Worm (Caenorhabditis elegans) whole organism, L4/young adult: ENCODE results near the gene gop-1.

ENCODE experiments used
- W03F9.2 ChIP-seq: fragments of 150-350 bp; optimal IDR thresholded peaks from 2 replicates; lab custom pipeline; 2014; ENCODE audit warnings: missing biosample characterization, missing genetic modification characterization
- dao-5 ChIP-seq: sonication (generic microtip); optimal IDR thresholded peaks from 2 replicates; lab custom pipeline; 2016; ENCODE audit warnings: missing genotype, missing genetic modification characterization, moderate library complexity, missing compliant biosample characterization

- TF ChIP-seq dao-5 (tag; lab: Kevin White, UChicago) (no peak), W03F9.2 (tag; lab: Kevin White, UChicago) (no peak)
Measured at ce11 chrIII:5228839-5229238, 25.4 kb upstream of the gop-1 start.
